Fruit fly (Drosophila melanogaster) whole organism, embryonic: ENCODE results near the gene Nplp3.

Experiments used
- Awh ChIP-seq: fragments of 200-800 bp; sonication (Bioruptor generic); IDR thresholded peaks from 2 replicates; pipeline ENCODE4, ENCODE4 v1.3.6; 2022; ENCODE audit warnings: missing biosample characterization, missing genetic modification characterization
- B-H1 ChIP-seq: fragments of 200-800 bp; sonication (Bioruptor generic); IDR thresholded peaks from 3 replicates; pipeline ENCODE4 v1.3.6; 2022; ENCODE audit warnings: missing biosample characterization, missing genetic modification characterization
- Blimp-1 ChIP-seq: fragments of 200-800 bp; sonication (Bioruptor generic); optimal IDR thresholded peaks from 3 replicates; lab custom pipeline; 2018; ENCODE audit warnings: missing biosample characterization, missing genetic modification characterization, mild to moderate bottlenecking, moderate library complexity, missing genetic modification reagents
- CG10321 ChIP-seq: fragments of 200-800 bp; sonication (Bioruptor generic); IDR thresholded peaks from 2 replicates; pipeline ENCODE4 v1.3.6; 2022; ENCODE audit warnings: missing biosample characterization, missing genetic modification characterization
- CG11695 ChIP-seq: fragments of 200-800 bp; sonication (Bioruptor generic); IDR thresholded peaks from 3 replicates; pipeline ENCODE4 v1.3.6; 2022; ENCODE audit warnings: missing biosample characterization, missing genetic modification characterization
- CG11696 ChIP-seq: fragments of 200-800 bp; sonication (Bioruptor generic); IDR thresholded peaks from 2 replicates; pipeline ENCODE4 v1.3.6; 2022; ENCODE audit warnings: missing biosample characterization, missing genetic modification characterization
- CG12155 ChIP-seq: fragments of 200-800 bp; sonication (Bioruptor generic); optimal IDR thresholded peaks from 3 replicates; lab custom pipeline; 2016; ENCODE audit warnings: missing biosample characterization, missing genetic modification characterization
- CG12219 ChIP-seq: fragments of 200-800 bp; sonication (Bioruptor generic); optimal IDR thresholded peaks from 3 replicates; lab custom pipeline; 2018; ENCODE audit warnings: missing biosample characterization, mild to moderate bottlenecking, missing genetic modification characterization
- CG12942 ChIP-seq: fragments of 200-800 bp; sonication (Bioruptor generic); optimal IDR thresholded peaks from 3 replicates; lab custom pipeline; 2016; ENCODE audit warnings: missing biosample characterization, missing genetic modification characterization
- CG13424 ChIP-seq: fragments of 200-800 bp; sonication (Bioruptor generic); optimal IDR thresholded peaks from 2 replicates; lab custom pipeline; 2019; ENCODE audit warnings: missing biosample characterization, mild to moderate bottlenecking, missing genetic modification characterization, moderate library complexity
- CG13775 ChIP-seq: fragments of 200-800 bp; sonication (Bioruptor generic); optimal IDR thresholded peaks from 3 replicates; lab custom pipeline; 2017; ENCODE audit warnings: missing biosample characterization, mild to moderate bottlenecking, missing genetic modification characterization
- CG15269 ChIP-seq: fragments of 200-800 bp; sonication (Bioruptor generic); optimal IDR thresholded peaks from 2 replicates; lab custom pipeline; 2018; ENCODE audit warnings: missing biosample characterization, mild to moderate bottlenecking, missing genetic modification characterization, moderate library complexity
- CG15696 ChIP-seq: fragments of 200-800 bp; sonication (Bioruptor generic); optimal IDR thresholded peaks from 2 replicates; lab custom pipeline; 2019; ENCODE audit warnings: missing biosample characterization, mild to moderate bottlenecking, missing genetic modification characterization, moderate library complexity
- CG17328 ChIP-seq: fragments of 200-800 bp; sonication (Bioruptor generic); IDR thresholded peaks from 2 replicates; pipeline ENCODE4 v1.3.6; 2022; ENCODE audit warnings: missing biosample characterization, missing genetic modification characterization
- CG32767 ChIP-seq: fragments of 200-800 bp; sonication (Bioruptor generic); IDR thresholded peaks from 2 replicates; pipeline ENCODE4 v1.3.6; 2022; ENCODE audit warnings: missing biosample characterization, missing genetic modification characterization
- CG32772 ChIP-seq: fragments of 200-800 bp; sonication (Bioruptor generic); IDR thresholded peaks from 2 replicates; pipeline ENCODE4 v1.3.6; 2022; ENCODE audit warnings: missing biosample characterization, missing genetic modification characterization
- CG33213 ChIP-seq: fragments of 200-800 bp; sonication (Bioruptor generic); optimal IDR thresholded peaks from 3 replicates; lab custom pipeline; 2016; ENCODE audit warnings: missing biosample characterization, missing genetic modification characterization
- CG34422 ChIP-seq: fragments of 200-800 bp; sonication (Bioruptor generic); IDR thresholded peaks from 3 replicates; pipeline ENCODE4 v1.3.6; 2022; ENCODE audit warnings: missing biosample characterization, missing genetic modification characterization
- CG4730 ChIP-seq: fragments of 200-800 bp; sonication (Bioruptor generic); IDR thresholded peaks from 2 replicates; pipeline ENCODE4 v1.3.6; 2022; ENCODE audit warnings: missing biosample characterization, missing genetic modification characterization
- CG6683 ChIP-seq: fragments of 200-800 bp; sonication (Bioruptor generic); optimal IDR thresholded peaks from 2 replicates; lab custom pipeline; 2017; ENCODE audit warnings: missing biosample characterization, mild to moderate bottlenecking, missing genetic modification characterization, missing genetic modification reagents
- CG7357 ChIP-seq: fragments of 200-800 bp; sonication (Bioruptor generic); IDR thresholded peaks from 3 replicates; pipeline ENCODE4 v1.3.6; 2022; ENCODE audit warnings: missing biosample characterization, missing genetic modification characterization
- CG7839 ChIP-seq: fragments of 200-800 bp; sonication (Bioruptor generic); optimal IDR thresholded peaks from 3 replicates; lab custom pipeline; 2018; ENCODE audit warnings: missing biosample characterization, mild to moderate bottlenecking, missing genetic modification characterization, moderate library complexity
- CG9437 ChIP-seq: fragments of 200-800 bp; sonication (Bioruptor generic); optimal IDR thresholded peaks from 2 replicates; lab custom pipeline; 2018; ENCODE audit warnings: missing biosample characterization, mild to moderate bottlenecking, missing genetic modification characterization
- Chrac-16 ChIP-seq: fragments of 200-800 bp; sonication (Bioruptor generic); optimal IDR thresholded peaks from 3 replicates; lab custom pipeline; 2016; ENCODE audit warnings: missing biosample characterization, missing genetic modification characterization
- Dp ChIP-seq: fragments of 200-800 bp; sonication (Bioruptor generic); optimal IDR thresholded peaks from 2 replicates; lab custom pipeline; 2018; ENCODE audit warnings: missing biosample characterization, mild to moderate bottlenecking, missing genetic modification characterization, moderate library complexity
- E2f1 ChIP-seq: fragments of 200-800 bp; sonication (Bioruptor generic); IDR thresholded peaks from 2 replicates; pipeline ENCODE4 v1.3.6; 2022; ENCODE audit warnings: missing biosample characterization, missing genetic modification characterization
- Gug ChIP-seq: fragments of 200-800 bp; sonication (Bioruptor generic); IDR thresholded peaks from 4 replicates; pipeline ENCODE4 v1.3.6; 2022; ENCODE audit warnings: missing biosample characterization, missing genetic modification characterization
- Hr3 ChIP-seq: fragments of 200-800 bp; sonication (Bioruptor generic); optimal IDR thresholded peaks from 3 replicates; lab custom pipeline; 2016; ENCODE audit warnings: missing biosample characterization, missing genetic modification characterization
- Hr51 ChIP-seq, 2 experiments: fragments of 200-800 bp; sonication (Bioruptor generic); optimal IDR thresholded peaks; 2 replicates in 1 of 2; 3 replicates in 1 of 2; lab custom pipeline; 2016 to 2018; ENCODE audit warnings: missing biosample characterization in 2 of 2, missing genetic modification characterization in 2 of 2, mild to moderate bottlenecking in 1 of 2, moderate library complexity in 1 of 2
- MTF-1 ChIP-seq: fragments of 200-800 bp; sonication (Bioruptor generic); optimal IDR thresholded peaks from 2 replicates; lab custom pipeline; 2018; ENCODE audit warnings: missing biosample characterization, mild to moderate bottlenecking, missing genetic modification characterization, borderline replicate concordance
- Nf-YA ChIP-seq: fragments of 200-800 bp; sonication (Bioruptor generic); IDR thresholded peaks from 2 replicates; pipeline ENCODE4 v1.3.6; 2022; ENCODE audit warnings: missing biosample characterization, missing genetic modification characterization
- Oli ChIP-seq: fragments of 200-800 bp; sonication (Bioruptor generic); optimal IDR thresholded peaks from 2 replicates; lab custom pipeline; 2018; ENCODE audit warnings: missing biosample characterization, mild to moderate bottlenecking, missing genetic modification characterization, moderate library complexity
- Sox102F ChIP-seq: fragments of 200-800 bp; sonication (Bioruptor generic); optimal IDR thresholded peaks from 2 replicates; lab custom pipeline; 2018; ENCODE audit warnings: missing biosample characterization, mild to moderate bottlenecking, missing genetic modification characterization, moderate library complexity
- Xbp1 ChIP-seq: fragments of 200-800 bp; sonication (Bioruptor generic); optimal IDR thresholded peaks from 3 replicates; lab custom pipeline; 2016; ENCODE audit warnings: missing biosample characterization, mild to moderate bottlenecking, missing genetic modification characterization
- bigmax ChIP-seq: fragments of 200-800 bp; sonication (Bioruptor generic); optimal IDR thresholded peaks from 2 replicates; lab custom pipeline; 2018; ENCODE audit warnings: missing biosample characterization, mild to moderate bottlenecking, missing genetic modification characterization
- cato ChIP-seq: fragments of 200-800 bp; sonication (Bioruptor generic); optimal IDR thresholded peaks from 2 replicates; lab custom pipeline; 2016; ENCODE audit warnings: missing biosample characterization, missing genetic modification characterization, borderline replicate concordance
- dysf ChIP-seq: fragments of 200-800 bp; sonication (Bioruptor generic); IDR thresholded peaks from 3 replicates; pipeline ENCODE4 v1.3.6; 2022; ENCODE audit warnings: missing biosample characterization, missing genetic modification characterization
- gem ChIP-seq: fragments of 200-800 bp; sonication (Bioruptor generic); optimal IDR thresholded peaks from 2 replicates; lab custom pipeline; 2019; ENCODE audit warnings: missing biosample characterization, mild to moderate bottlenecking, missing genetic modification characterization, moderate library complexity
- hkb ChIP-seq, 2 experiments: fragments of 200-800 bp in 1 of 2; fragments of >200 bp in 1 of 2; sonication (Bioruptor generic) in 1 of 2; IDR thresholded peaks in 1 of 2; optimal IDR thresholded peaks in 1 of 2; 2 replicates each; pipeline versions ENCODE4 v1.3.6 to Lab custom; 2017 to 2022; ENCODE audit warnings: missing biosample characterization in 1 of 2, missing genetic modification characterization in 1 of 2
- ind ChIP-seq: fragments of 200-800 bp; sonication (Bioruptor generic); optimal IDR thresholded peaks from 3 replicates; lab custom pipeline; 2016; ENCODE audit warnings: missing biosample characterization, missing genetic modification characterization
- lab ChIP-seq: fragments of 200-800 bp; sonication (Bioruptor generic); optimal IDR thresholded peaks from 3 replicates; lab custom pipeline; 2017; ENCODE audit warnings: missing biosample characterization, missing genetic modification characterization, mild to moderate bottlenecking, moderate library complexity, missing genetic modification reagents
- prd ChIP-seq, 3 experiments: fragments of >200 bp in 2 of 3; fragments of 200-800 bp in 1 of 3; sonication (Bioruptor generic) in 1 of 3; optimal IDR thresholded peaks in 2 of 3; IDR thresholded peaks in 1 of 3; 2 replicates in 2 of 3; 3 replicates in 1 of 3; pipeline versions ENCODE4 v1.3.6 to Lab custom; 2017 to 2022; ENCODE audit warnings: missing biosample characterization in 1 of 3, missing genetic modification characterization in 1 of 3
- tap ChIP-seq: fragments of 200-800 bp; optimal IDR thresholded peaks from 3 replicates; lab custom pipeline; 2019; ENCODE audit warnings: missing biosample characterization, mild to moderate bottlenecking, missing genetic modification characterization, moderate library complexity
- tin ChIP-seq: fragments of 200-800 bp; sonication (Bioruptor generic); optimal IDR thresholded peaks from 3 replicates; lab custom pipeline; 2016; ENCODE audit warnings: missing biosample characterization, missing genetic modification characterization
- tio ChIP-seq: fragments of 200-800 bp; sonication (Bioruptor generic); optimal IDR thresholded peaks from 2 replicates; lab custom pipeline; 2017; ENCODE audit warnings: missing biosample characterization, missing genetic modification characterization, inconsistent platforms
- unpg ChIP-seq: fragments of 200-800 bp; sonication (Bioruptor generic); optimal IDR thresholded peaks from 3 replicates; lab custom pipeline; 2018; ENCODE audit warnings: missing biosample characterization, mild to moderate bottlenecking, missing genetic modification characterization, moderate library complexity
- vvl ChIP-seq: fragments of 200-800 bp; sonication (Bioruptor generic); IDR thresholded peaks from 2 replicates; pipeline ENCODE4 v1.3.6; 2022; ENCODE audit warnings: missing biosample characterization, missing genetic modification characterization
- zfh2 ChIP-seq: fragments of 200-800 bp; sonication (Bioruptor generic); optimal IDR thresholded peaks from 2 replicates; lab custom pipeline; 2016; ENCODE audit warnings: missing biosample characterization, missing genetic modification characterization

Gene Nplp3

dm6 chr3L:16289067-16289466 is 28.8 kb upstream of the Nplp3 start (continued):
- TF ChIP-seq CG12155 (GFP tag; lab: Kevin White, UChicago) (peak; percentile 3), CG17328 (peak; percentile 44; the same call in 1 of the 2 replicates), CG7839 (peak; percentile 39), tio (GFP tag; lab: Kevin White, UChicago) (peak; percentile 5), unpg (peak; percentile 59), Sox102F (GFP tag; lab: Kevin White, UChicago) (peak; percentile 31), prd (optimal IDR thresholded peaks at IDR 0.05; lab: Kevin White, UChicago) (no peak), prd (GFP tag; IDR thresholded peaks at IDR 0.05; lab: Robert Waterston, UW) (peak; percentile 38; the same call in 1 of the 3 replicates), CG11696 (GFP tag; lab: Robert Waterston, UW) (peak; percentile 44; the same call in 1 of the 2 replicates), Blimp-1 (GFP tag; lab: Kevin White, UChicago) (peak; percentile 22), bigmax (GFP tag; lab: Kevin White, UChicago) (no peak), Xbp1 (GFP tag; lab: Kevin White, UChicago) (peak; percentile 56), CG6683 (GFP tag; lab: Kevin White, UChicago) (no peak), Gug (0 out of 4 replicates have a peak, but pooled peaks have one; percentile 13), CG15269 (tag; lab: Kevin White, UChicago) (peak; percentile 67), tap (peak; percentile 5), CG15696 (tag; lab: Kevin White, UChicago) (no peak), CG12942 (no peak), CG11695 (GFP tag; lab: Robert Waterston, UW) (0 out of 3 replicates have a peak, but pooled peaks have one; percentile 27), cato (no peak), CG12219 (GFP tag; lab: Kevin White, UChicago) (no peak), Hr51 (GFP tag; optimal IDR thresholded peaks at IDR 0.05; lab: Kevin White, UChicago) (peak in 1 of 2 experiments; percentile 69), tin (peak; percentile 10), CG4730 (peak; percentile 50; the same call in 1 of the 2 replicates), CG10321 (GFP tag; lab: Robert Waterston, UW) (0 out of 2 replicates have a peak, but pooled peaks have one; percentile 9), CG13424 (tag; lab: Kevin White, UChicago) (peak; percentile 41), gem (tag; lab: Kevin White, UChicago) (peak; percentile 65), Awh (GFP tag; lab: Robert Waterston, UW) (no peak), vvl (GFP tag; lab: Robert Waterston, UW) (peak; percentile 40; the same call in 1 of the 2 replicates), CG32772 (0 out of 2 replicates have a peak, but pooled peaks have one; percentile 25), CG33213 (no peak), CG7357 (GFP tag; lab: Robert Waterston, UW) (0 out of 3 replicates have a peak, but pooled peaks have one; percentile 21), Dp (GFP tag; lab: Kevin White, UChicago) (no peak), E2f1 (GFP tag; lab: Robert Waterston, UW) (peak; percentile 33; the same call in 1 of the 2 replicates), zfh2 (no peak), MTF-1 (GFP tag; lab: Kevin White, UChicago) (no peak), ind (GFP tag; lab: Kevin White, UChicago) (peak; percentile 23), dysf (GFP tag; lab: Robert Waterston, UW) (peak; percentile 61; the same call in 2 of the 3 replicates), Nf-YA (GFP tag; lab: Robert Waterston, UW) (0 out of 2 replicates have a peak, but pooled peaks have one; percentile 20), lab (peak; percentile 19), CG32767 (GFP tag; lab: Robert Waterston, UW) (peak; percentile 46; the same call in 1 of the 2 replicates), Chrac-16 (GFP tag; lab: Kevin White, UChicago) (peak; percentile 9), CG34422 (GFP tag; lab: Robert Waterston, UW) (peak; percentile 50; the same call in 1 of the 3 replicates), Hr3 (GFP tag; lab: Kevin White, UChicago) (peak; percentile 24), CG9437 (GFP tag; lab: Kevin White, UChicago) (peak; percentile 25), CG13775 (peak; percentile 11), hkb (optimal IDR thresholded peaks at IDR 0.05; lab: Kevin White, UChicago) (no peak), hkb (GFP tag; IDR thresholded peaks at IDR 0.05; lab: Robert Waterston, UW) (peak; percentile 66), Oli (tag; lab: Kevin White, UChicago) (peak; percentile 61), B-H1 (0 out of 3 replicates have a peak, but pooled peaks have one; percentile 16)
